Fruit fly (Drosophila melanogaster): ENCODE measurements around the gene vih.

DNA sequence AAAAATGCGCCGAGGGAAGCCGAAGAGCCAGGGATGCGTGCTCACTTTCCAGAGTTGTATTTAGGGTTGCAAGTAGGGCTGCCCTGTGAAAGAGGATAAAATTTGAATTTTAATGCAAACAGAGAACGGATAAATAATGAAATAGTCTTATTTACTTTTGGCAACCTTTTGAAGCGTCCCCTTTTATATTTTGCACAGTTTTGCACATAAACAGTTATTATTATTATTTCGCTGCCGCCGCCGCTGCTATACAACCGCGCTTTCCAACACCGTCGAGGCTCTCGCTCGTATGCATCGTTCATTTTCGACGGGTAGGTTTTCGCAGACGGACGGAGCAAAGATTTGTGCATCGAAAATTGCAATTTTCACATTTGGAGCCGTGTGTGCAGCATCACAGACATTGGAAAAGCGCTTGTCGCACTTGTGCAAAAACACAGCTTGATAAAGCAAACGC is 10.7 kb downstream of the vih start, which contains the start of the genes sti and tral:
- no peak for TF ChIP-seq CG8478 (optimal IDR thresholded peaks at IDR 0.05)
- TF ChIP-seq CTCF (optimal IDR thresholded peaks at IDR 0.05): no peak
